Fruit fly (Drosophila melanogaster): ENCODE data around the gene wor.

Gene wor

dm6 chr2L:15411858-15412257 lies 13.5 kb downstream of the wor start:
- TF ChIP-seq lola (GFP tag; optimal IDR thresholded peaks at IDR 0.05) (no peak), brk (GFP tag; optimal IDR thresholded peaks at IDR 0.05) (no peak)

dm6 chr2L:15410250-15410649 lies 15.1 kb downstream of the wor start:
- TF ChIP-seq woc (GFP tag; optimal IDR thresholded peaks at IDR 0.05) (peak; percentile 11), OdsH (GFP tag; optimal IDR thresholded peaks at IDR 0.05) (peak; percentile 21), foxo (GFP tag; optimal IDR thresholded peaks at IDR 0.05) (peak in 1 of 2 experiments; percentile 22), CG9705 (GFP tag; optimal IDR thresholded peaks at IDR 0.05) (no peak)

- no peak for TF ChIP-seq Rel (GFP tag; optimal IDR thresholded peaks at IDR 0.05)
- no peak for TF ChIP-seq Rel (tag; optimal IDR thresholded peaks at IDR 0.05)
- TF ChIP-seq CG9705 (GFP tag; optimal IDR thresholded peaks at IDR 0.05) = no peak
- TF ChIP-seq lola (GFP tag; optimal IDR thresholded peaks at IDR 0.05) = no peak
- no peak for TF ChIP-seq Hr83 (GFP tag; optimal IDR thresholded peaks at IDR 0.05; ENCODE audit: poor library complexity, severe bottlenecking)
- no peak for TF ChIP-seq jim (GFP tag; optimal IDR thresholded peaks at IDR 0.05)
Observed at dm6 chr2L:15409108-15409507, 16.3 kb downstream of the wor start.

- TF ChIP-seq dl (GFP tag; optimal IDR thresholded peaks at IDR 0.05; ENCODE audit: insufficient read depth in 1 of 2, partially characterized antibody in 2 of 2) (no peak), OdsH (GFP tag; optimal IDR thresholded peaks at IDR 0.05) (peak; percentile 70), h (GFP tag; optimal IDR thresholded peaks at IDR 0.05) (peak; percentile 67), CG32264 (GFP tag; optimal IDR thresholded peaks at IDR 0.05) (no peak), rgr (GFP tag; optimal IDR thresholded peaks at IDR 0.05) (peak; percentile 58), brk (GFP tag; optimal IDR thresholded peaks at IDR 0.05) (peak; percentile 15), fru (GFP tag; optimal IDR thresholded peaks at IDR 0.05) (peak; percentile 71), br (GFP tag; optimal IDR thresholded peaks at IDR 0.05) (peak; percentile 0), ey (GFP tag; optimal IDR thresholded peaks at IDR 0.05) (peak; percentile 28), HLH106 (tag; optimal IDR thresholded peaks at IDR 0.05) (peak; percentile 35), Hnf4 (GFP tag; optimal IDR thresholded peaks at IDR 0.05) (peak; percentile 66), foxo (GFP tag; optimal IDR thresholded peaks at IDR 0.05) (peak in 1 of 2 experiments; percentile 69), Sp1 (GFP tag; optimal IDR thresholded peaks at IDR 0.05) (peak; percentile 66), lola (GFP tag; optimal IDR thresholded peaks at IDR 0.05) (no peak), psq (GFP tag; optimal IDR thresholded peaks at IDR 0.05) (peak; percentile 49), woc (GFP tag; optimal IDR thresholded peaks at IDR 0.05) (peak; percentile 59), CrebA (GFP tag; optimal IDR thresholded peaks at IDR 0.05; ENCODE audit: borderline replicate concordance) (peak; percentile 34), Hr78 (GFP tag; optimal IDR thresholded peaks at IDR 0.05) (no peak)
Observed at dm6 chr2L:15407514-15407913, 17.9 kb downstream of the wor start.

- no peak for TF ChIP-seq sage (GFP tag; optimal IDR thresholded peaks at IDR 0.05)
- no peak for TF ChIP-seq rgr (GFP tag; optimal IDR thresholded peaks at IDR 0.05)
Observed at dm6 chr2L:15407021-15407420, 18.4 kb downstream of the wor start.

dm6 chr2L:15405919-15406318 lies 19.5 kb downstream of the wor start:
- no peak for TF ChIP-seq usp (GFP tag; optimal IDR thresholded peaks at IDR 0.05)

- no peak for TF ChIP-seq Sp1 (GFP tag; optimal IDR thresholded peaks at IDR 0.05)
- no peak for TF ChIP-seq lola (GFP tag; optimal IDR thresholded peaks at IDR 0.05)
- TF ChIP-seq tai (GFP tag; optimal IDR thresholded peaks at IDR 0.05) = no peak
- no peak for TF ChIP-seq Vsx2 (GFP tag; optimal IDR thresholded peaks at IDR 0.05; ENCODE audit: partially characterized antibody)
- TF ChIP-seq CrebA (GFP tag; optimal IDR thresholded peaks at IDR 0.05; ENCODE audit: borderline replicate concordance) = no peak
- TF ChIP-seq fru (GFP tag; optimal IDR thresholded peaks at IDR 0.05) = no peak
- no peak for TF ChIP-seq rgr (GFP tag; optimal IDR thresholded peaks at IDR 0.05)
- TF ChIP-seq GATAd (GFP tag; optimal IDR thresholded peaks at IDR 0.05) = no peak
- TF ChIP-seq Jra (GFP tag; optimal IDR thresholded peaks at IDR 0.05) = no peak
- no peak for TF ChIP-seq sage (GFP tag; optimal IDR thresholded peaks at IDR 0.05)
- no peak for TF ChIP-seq Myc (optimal IDR thresholded peaks at IDR 0.05)
- no peak for TF ChIP-seq jim (GFP tag; optimal IDR thresholded peaks at IDR 0.05)
- TF ChIP-seq OdsH (GFP tag; optimal IDR thresholded peaks at IDR 0.05) = no peak
- TF ChIP-seq Hr78 (GFP tag; optimal IDR thresholded peaks at IDR 0.05) = no peak
- TF ChIP-seq CG9705 (GFP tag; optimal IDR thresholded peaks at IDR 0.05) = no peak
- TF ChIP-seq foxo (GFP tag; optimal IDR thresholded peaks at IDR 0.05) = no peak
- no peak for TF ChIP-seq dl (GFP tag; optimal IDR thresholded peaks at IDR 0.05; ENCODE audit: insufficient read depth in 1 of 2, partially characterized antibody in 2 of 2)
- TF ChIP-seq ey (GFP tag; optimal IDR thresholded peaks at IDR 0.05) = no peak
Observed at dm6 chr2L:15404540-15404939, 20.8 kb downstream of the wor start.

All from whole organism, wandering third instar larva.